Fruit fly (Drosophila melanogaster) whole organism, embryonic: Measurements from ENCODE around the gene Tsen34.

Source experiments
- Adf1 ChIP-seq: fragments of 200-800 bp; sonication (Bioruptor generic); IDR thresholded peaks from 2 replicates; pipeline ENCODE4 v1.3.6; 2022; ENCODE audit warnings: missing biosample characterization, missing genetic modification characterization
- Awh ChIP-seq: fragments of 200-800 bp; sonication (Bioruptor generic); IDR thresholded peaks from 2 replicates; pipeline ENCODE4, ENCODE4 v1.3.6; 2022; ENCODE audit warnings: missing biosample characterization, missing genetic modification characterization
- B-H1 ChIP-seq: fragments of 200-800 bp; sonication (Bioruptor generic); IDR thresholded peaks from 3 replicates; pipeline ENCODE4 v1.3.6; 2022; ENCODE audit warnings: missing biosample characterization, missing genetic modification characterization
- Bdp1 ChIP-seq: fragments of 200-800 bp; sonication (Bioruptor generic); optimal IDR thresholded peaks from 3 replicates; lab custom pipeline; 2016; ENCODE audit warnings: missing biosample characterization, missing genetic modification characterization
- CG10543 ChIP-seq: fragments of 200-800 bp; sonication (Bioruptor generic); optimal IDR thresholded peaks from 3 replicates; lab custom pipeline; 2017; ENCODE audit warnings: missing biosample characterization, mild to moderate bottlenecking, missing genetic modification characterization, moderate library complexity
- CG11560 ChIP-seq: fragments of 200-800 bp; sonication (Bioruptor generic); IDR thresholded peaks from 3 replicates; pipeline ENCODE4 v1.3.6; 2022; ENCODE audit warnings: missing biosample characterization, missing genetic modification characterization
- CG11695 ChIP-seq: fragments of 200-800 bp; sonication (Bioruptor generic); IDR thresholded peaks from 3 replicates; pipeline ENCODE4 v1.3.6; 2022; ENCODE audit warnings: missing biosample characterization, missing genetic modification characterization
- CG17612 ChIP-seq: fragments of 200-800 bp; sonication (Bioruptor generic); IDR thresholded peaks from 2 replicates; pipeline ENCODE4 v1.3.6; 2022; ENCODE audit warnings: missing biosample characterization, missing genetic modification characterization
- CG32772 ChIP-seq: fragments of 200-800 bp; sonication (Bioruptor generic); IDR thresholded peaks from 2 replicates; pipeline ENCODE4 v1.3.6; 2022; ENCODE audit warnings: missing biosample characterization, missing genetic modification characterization
- CG42726 ChIP-seq: fragments of 200-800 bp; sonication (Bioruptor generic); IDR thresholded peaks from 2 replicates; pipeline ENCODE4 v1.3.6; 2022; ENCODE audit warnings: missing biosample characterization, missing genetic modification characterization; ENCODE audit not compliant: partially characterized antibody
- CG4617 ChIP-seq: fragments of 200-800 bp; sonication (Bioruptor generic); optimal IDR thresholded peaks from 3 replicates; lab custom pipeline; 2016; ENCODE audit warnings: missing biosample characterization, missing genetic modification characterization, borderline replicate concordance
- CG5245 ChIP-seq: fragments of 200-800 bp; sonication (Bioruptor generic); optimal IDR thresholded peaks from 3 replicates; lab custom pipeline; 2016; ENCODE audit warnings: missing biosample characterization, missing genetic modification characterization
- CG6854 ChIP-seq: fragments of 200-800 bp; sonication (Bioruptor generic); optimal IDR thresholded peaks from 3 replicates; lab custom pipeline; 2017; ENCODE audit warnings: missing biosample characterization, mild to moderate bottlenecking, missing genetic modification characterization
- CG7745 ChIP-seq: fragments of 200-800 bp; sonication (Bioruptor generic); optimal IDR thresholded peaks from 2 replicates; lab custom pipeline; 2018; ENCODE audit warnings: missing biosample characterization, mild to moderate bottlenecking, missing genetic modification characterization, moderate library complexity
- CG7786 ChIP-seq: fragments of 200-800 bp; sonication (Bioruptor generic); optimal IDR thresholded peaks from 2 replicates; lab custom pipeline; 2016; ENCODE audit warnings: missing biosample characterization, missing genetic modification characterization
- Chrac-16 ChIP-seq: fragments of 200-800 bp; sonication (Bioruptor generic); optimal IDR thresholded peaks from 3 replicates; lab custom pipeline; 2016; ENCODE audit warnings: missing biosample characterization, missing genetic modification characterization
- Deaf1 ChIP-seq: fragments of 200-800 bp; optimal IDR thresholded peaks from 3 replicates; lab custom pipeline; 2019; ENCODE audit warnings: missing biosample characterization, mild to moderate bottlenecking, missing genetic modification characterization, moderate library complexity
- Doc3 ChIP-seq: fragments of 200-800 bp; sonication (Bioruptor generic); IDR thresholded peaks from 3 replicates; pipeline ENCODE4 v1.3.6; 2022; ENCODE audit warnings: missing biosample characterization, missing genetic modification characterization; ENCODE audit not compliant: partially characterized antibody
- Drgx ChIP-seq: fragments of 200-800 bp; sonication (Bioruptor generic); IDR thresholded peaks from 2 replicates; pipeline ENCODE4 v1.3.6; 2022; ENCODE audit warnings: missing biosample characterization, missing genetic modification characterization
- Eip74EF ChIP-seq, 2 experiments: fragments of 200-800 bp in 1 of 2; fragments of >200 bp in 1 of 2; sonication (Bioruptor generic) in 1 of 2; optimal IDR thresholded peaks; 2 replicates each; lab custom pipeline; 2017 to 2019; ENCODE audit warnings: missing biosample characterization in 2 of 2, missing genetic modification characterization in 2 of 2, mild to moderate bottlenecking in 1 of 2, moderate library complexity in 1 of 2
- Ets65A ChIP-seq: fragments of 200-800 bp; sonication (Bioruptor generic); peaks from one replicate; lab custom pipeline; 2016; ENCODE audit warnings: missing biosample characterization, missing genetic modification characterization
- GATAe ChIP-seq: fragments of 200-800 bp; sonication (Bioruptor generic); conservative IDR thresholded peaks from 2 replicates; pipeline ENCODE4 v1.3.6; 2022; ENCODE audit warnings: missing biosample characterization, missing genetic modification characterization
- HmgZ ChIP-seq: fragments of 200-800 bp; sonication (Bioruptor generic); optimal IDR thresholded peaks from 2 replicates; lab custom pipeline; 2018; ENCODE audit warnings: missing biosample characterization, mild to moderate bottlenecking, missing genetic modification characterization
- NC2β ChIP-seq: fragments of 200-800 bp; sonication (Bioruptor generic); optimal IDR thresholded peaks from 2 replicates; lab custom pipeline; 2016; ENCODE audit warnings: missing biosample characterization, missing genetic modification characterization
- NK7.1 ChIP-seq: fragments of 200-800 bp; sonication (Bioruptor generic); optimal IDR thresholded peaks from 3 replicates; lab custom pipeline; 2016; ENCODE audit warnings: missing biosample characterization, missing genetic modification characterization
- Xrp1 ChIP-seq: fragments of 200-800 bp; sonication (Bioruptor generic); IDR thresholded peaks from 2 replicates; pipeline ENCODE4 v1.3.6; 2022; ENCODE audit warnings: missing biosample characterization, missing genetic modification characterization
- amos ChIP-seq: fragments of 200-800 bp; sonication (Bioruptor generic); IDR thresholded peaks from 2 replicates; pipeline ENCODE4 v1.3.6; 2022; ENCODE audit warnings: missing biosample characterization, missing genetic modification characterization; ENCODE audit not compliant: partially characterized antibody
- aop ChIP-seq: fragments of 200-800 bp; sonication (Bioruptor generic); IDR thresholded peaks from 2 replicates; pipeline ENCODE4 v1.3.6; 2022; ENCODE audit warnings: missing biosample characterization, missing genetic modification characterization
- ato ChIP-seq: fragments of 200-800 bp; sonication (Bioruptor generic); IDR thresholded peaks from 2 replicates; pipeline ENCODE4 v1.3.6; 2022; ENCODE audit warnings: missing biosample characterization, missing genetic modification characterization; ENCODE audit not compliant: partially characterized antibody
- bigmax ChIP-seq: fragments of 200-800 bp; sonication (Bioruptor generic); optimal IDR thresholded peaks from 2 replicates; lab custom pipeline; 2018; ENCODE audit warnings: missing biosample characterization, mild to moderate bottlenecking, missing genetic modification characterization
- btn ChIP-seq: fragments of 200-800 bp; sonication (Bioruptor generic); optimal IDR thresholded peaks from 2 replicates; lab custom pipeline; 2016; ENCODE audit warnings: missing biosample characterization, missing genetic modification characterization
- cg ChIP-seq: fragments of 200-800 bp; sonication (Bioruptor generic); optimal IDR thresholded peaks from 3 replicates; lab custom pipeline; 2019; ENCODE audit warnings: missing biosample characterization, mild to moderate bottlenecking, missing genetic modification characterization, moderate library complexity
- chn ChIP-seq: fragments of 200-800 bp; sonication (Bioruptor generic); optimal IDR thresholded peaks from 2 replicates; lab custom pipeline; 2016; ENCODE audit warnings: missing biosample characterization, missing genetic modification characterization
- croc ChIP-seq: fragments of 200-800 bp; sonication (Bioruptor generic); conservative IDR thresholded peaks from 3 replicates; pipeline ENCODE4 v1.3.6; 2022; ENCODE audit warnings: missing biosample characterization, missing genetic modification characterization
- dan ChIP-seq: fragments of 200-800 bp; sonication (Bioruptor generic); IDR thresholded peaks from 2 replicates; pipeline ENCODE4 v1.3.6; 2022; ENCODE audit warnings: missing biosample characterization, missing genetic modification characterization
- dysf ChIP-seq: fragments of 200-800 bp; sonication (Bioruptor generic); IDR thresholded peaks from 3 replicates; pipeline ENCODE4 v1.3.6; 2022; ENCODE audit warnings: missing biosample characterization, missing genetic modification characterization
- ewg ChIP-seq: fragments of 200-800 bp; sonication (Bioruptor generic); optimal IDR thresholded peaks from 3 replicates; lab custom pipeline; 2017; ENCODE audit warnings: mild to moderate bottlenecking, missing biosample characterization, missing genetic modification reagents, missing genetic modification characterization
- grau ChIP-seq: fragments of 200-800 bp; optimal IDR thresholded peaks from 3 replicates; lab custom pipeline; 2019; ENCODE audit warnings: missing biosample characterization, mild to moderate bottlenecking, missing genetic modification characterization, moderate library complexity
- ind ChIP-seq: fragments of 200-800 bp; sonication (Bioruptor generic); optimal IDR thresholded peaks from 3 replicates; lab custom pipeline; 2016; ENCODE audit warnings: missing biosample characterization, missing genetic modification characterization
- insv ChIP-seq, 2 experiments: fragments of 200-800 bp; sonication (Bioruptor generic); optimal IDR thresholded peaks; 3 replicates each; lab custom pipeline; 2016 to 2018; ENCODE audit warnings: missing biosample characterization in 2 of 2, missing genetic modification characterization in 2 of 2
- jigr1 ChIP-seq: fragments of 200-800 bp; sonication (Bioruptor generic); IDR thresholded peaks from 3 replicates; pipeline ENCODE4 v1.3.6; 2022; ENCODE audit warnings: missing biosample characterization, missing genetic modification characterization
- lab ChIP-seq: fragments of 200-800 bp; sonication (Bioruptor generic); optimal IDR thresholded peaks from 3 replicates; lab custom pipeline; 2017; ENCODE audit warnings: missing biosample characterization, missing genetic modification characterization, mild to moderate bottlenecking, moderate library complexity, missing genetic modification reagents
- lmd ChIP-seq: fragments of 200-800 bp; sonication (Bioruptor generic); IDR thresholded peaks from 2 replicates; pipeline ENCODE4 v1.3.6; 2022; ENCODE audit warnings: missing biosample characterization, missing genetic modification characterization
- pho ChIP-seq: fragments of 200-800 bp; sonication (Bioruptor generic); optimal IDR thresholded peaks from 2 replicates; lab custom pipeline; 2016; ENCODE audit warnings: missing biosample characterization, missing genetic modification characterization
- pum ChIP-seq: fragments of 200-800 bp; sonication (Bioruptor generic); optimal IDR thresholded peaks from 2 replicates; lab custom pipeline; 2016; ENCODE audit warnings: missing biosample characterization, missing genetic modification characterization
- ranshi ChIP-seq: fragments of 200-800 bp; sonication (Bioruptor generic); IDR thresholded peaks from 2 replicates; pipeline ENCODE4 v1.3.6; 2022; ENCODE audit warnings: missing biosample characterization, missing genetic modification characterization
- repo ChIP-seq: fragments of 200-800 bp; sonication (Bioruptor generic); optimal IDR thresholded peaks from 2 replicates; lab custom pipeline; 2016; ENCODE audit warnings: missing biosample characterization, missing genetic modification characterization
- salm ChIP-seq: fragments of 200-800 bp; sonication (Bioruptor generic); optimal IDR thresholded peaks from 2 replicates; lab custom pipeline; 2018; ENCODE audit warnings: missing biosample characterization, mild to moderate bottlenecking, missing genetic modification characterization
- stwl ChIP-seq: fragments of 200-800 bp; sonication (Bioruptor generic); optimal IDR thresholded peaks from 3 replicates; lab custom pipeline; 2018; ENCODE audit warnings: missing biosample characterization, mild to moderate bottlenecking, missing genetic modification characterization, moderate library complexity
- wdn ChIP-seq: fragments of 200-800 bp; sonication (Bioruptor generic); IDR thresholded peaks from 2 replicates; pipeline ENCODE4 v1.3.6; 2022; ENCODE audit warnings: missing biosample characterization, missing genetic modification characterization

The Tsen34 gene

dm6 chr3L:14786230-14786850, 24.7 kb upstream of the Tsen34 start, which contains the start of the genes bmm and Tdrd3 (continued):
- TF ChIP-seq bigmax (GFP tag; lab: Kevin White, UChicago): no peak
- no peak for TF ChIP-seq aop (GFP tag; lab: Robert Waterston, UW)
- TF ChIP-seq B-H1: 0 out of 3 replicates have a peak, but pooled peaks have one; percentile 43
- peak; percentile 79 for TF ChIP-seq CG32772 (GFP tag; lab: Robert Waterston, UW)
- TF ChIP-seq grau (tag; lab: Kevin White, UChicago): peak; percentile 90
- TF ChIP-seq ranshi: peak; percentile 70; the same call in 1 of the 2 replicates
- TF ChIP-seq CG11695: 0 out of 3 replicates have a peak, but pooled peaks have one; percentile 12
- peak; percentile 37 for TF ChIP-seq CG5245 (GFP tag; lab: Kevin White, UChicago)
- TF ChIP-seq insv (GFP tag; optimal IDR thresholded peaks at IDR 0.05; lab: Kevin White, UChicago): peak in 1 of 2 experiments; percentile 63
- peak; percentile 79 for TF ChIP-seq Chrac-16 (GFP tag; lab: Kevin White, UChicago)
- peak; percentile 85 for TF ChIP-seq CG10543
- peak; percentile 55 for TF ChIP-seq CG17612 (GFP tag; lab: Robert Waterston, UW)
- peak; percentile 63 for TF ChIP-seq Xrp1 (GFP tag; lab: Robert Waterston, UW)
- TF ChIP-seq stwl: peak; percentile 72
- TF ChIP-seq CG6854: peak; percentile 47
- peak; percentile 71 for TF ChIP-seq CG4617 (GFP tag; lab: Kevin White, UChicago)
- no peak for TF ChIP-seq NC2β
- TF ChIP-seq pum (GFP tag; lab: Kevin White, UChicago): peak; percentile 46
- no peak for TF ChIP-seq Adf1 (GFP tag; lab: Robert Waterston, UW)
- peak; percentile 53 for TF ChIP-seq ewg (GFP tag; lab: Kevin White, UChicago)
- TF ChIP-seq Drgx (GFP tag; lab: Robert Waterston, UW): peak; percentile 50; the same call in 1 of the 2 replicates
- TF ChIP-seq NK7.1 (GFP tag; lab: Kevin White, UChicago): no peak
- peak; percentile 31; the same call in 1 of the 2 replicates for TF ChIP-seq Awh (GFP tag; lab: Robert Waterston, UW)
- TF ChIP-seq chn (GFP tag; lab: Kevin White, UChicago): peak; percentile 54
- peak; percentile 86 for TF ChIP-seq CG42726
- TF ChIP-seq CG11560: peak; percentile 27; the same call in 1 of the 3 replicates
- TF ChIP-seq pho (GFP tag; lab: Kevin White, UChicago): peak; percentile 75
- TF ChIP-seq Deaf1 (tag; lab: Kevin White, UChicago): peak; percentile 54
- peak; percentile 98 for TF ChIP-seq Ets65A (GFP tag; lab: Kevin White, UChicago)
- peak; percentile 11 for TF ChIP-seq Bdp1 (GFP tag; lab: Kevin White, UChicago)
- TF ChIP-seq dysf (GFP tag; lab: Robert Waterston, UW): peak; percentile 82
- TF ChIP-seq ato (GFP tag; lab: Robert Waterston, UW): peak; percentile 54; the same call in 1 of the 2 replicates
- TF ChIP-seq btn: no peak
- TF ChIP-seq repo (GFP tag; lab: Kevin White, UChicago): peak; percentile 20
- TF ChIP-seq dan (GFP tag; lab: Robert Waterston, UW): no peak
- peak; percentile 73 for TF ChIP-seq HmgZ (tag; lab: Kevin White, UChicago)
- TF ChIP-seq amos (GFP tag; lab: Robert Waterston, UW): peak; percentile 91
- peak; percentile 84 for TF ChIP-seq lmd (GFP tag; lab: Robert Waterston, UW)
- TF ChIP-seq salm (tag; lab: Kevin White, UChicago): peak; percentile 67
- peak in 1 of 2 experiments; percentile 61 for TF ChIP-seq Eip74EF (GFP tag; optimal IDR thresholded peaks at IDR 0.05; lab: Kevin White, UChicago)
- no peak for TF ChIP-seq GATAe (GFP tag; lab: Robert Waterston, UW)
- TF ChIP-seq Doc3 (GFP tag; lab: Robert Waterston, UW): peak; percentile 88
- TF ChIP-seq CG7786 (GFP tag; lab: Kevin White, UChicago): peak; percentile 62
- no peak for TF ChIP-seq CG7745 (tag; lab: Kevin White, UChicago)
- peak; percentile 43; the same call in 1 of the 2 replicates for TF ChIP-seq wdn (GFP tag; lab: Robert Waterston, UW)
- TF ChIP-seq ind: peak; percentile 87
- peak; percentile 64 for TF ChIP-seq croc (GFP tag; lab: Robert Waterston, UW)
- TF ChIP-seq lab: peak; percentile 73
- peak; percentile 71; the same call in 1 of the 3 replicates for TF ChIP-seq jigr1 (GFP tag; lab: Robert Waterston, UW)
- TF ChIP-seq cg (GFP tag; lab: Kevin White, UChicago): no peak
